Worm (Caenorhabditis elegans) whole organism, L2 larva: ENCODE measurements around the gene lin-3.

Experiments used
- alr-1 ChIP-seq: fragments of 150-350 bp; optimal IDR thresholded peaks from 2 replicates; lab custom pipeline; 2014; ENCODE audit warnings: missing biosample characterization, missing genetic modification characterization
- aly-2 ChIP-seq: fragments of 150-350 bp; optimal IDR thresholded peaks from 2 replicates; lab custom pipeline; 2014; ENCODE audit warnings: missing biosample characterization, missing genetic modification characterization
- ama-1 ChIP-seq: fragments of 150-350 bp; optimal IDR thresholded peaks from 2 replicates; lab custom pipeline; 2018; ENCODE audit warnings: inconsistent platforms
- blmp-1 ChIP-seq: sonication (generic microtip); optimal IDR thresholded peaks from 2 replicates; lab custom pipeline; 2017; ENCODE audit warnings: missing genetic modification characterization, mild to moderate bottlenecking, missing compliant biosample characterization, antibody characterized with exemption, moderate library complexity; ENCODE audit not compliant: insufficient read depth
- lin-11 ChIP-seq: fragments of 150-350 bp; sonication (generic microtip); optimal IDR thresholded peaks from 2 replicates; lab custom pipeline; 2014; ENCODE audit warnings: missing biosample characterization, missing genetic modification characterization, inconsistent platforms, mixed read lengths
- lin-39 ChIP-seq: fragments of 150-350 bp; optimal IDR thresholded peaks from 2 replicates; lab custom pipeline; 2014; ENCODE audit warnings: missing biosample characterization, missing genetic modification reagents, missing genetic modification characterization
- nhr-10 ChIP-seq: sonication (generic microtip); optimal IDR thresholded peaks from 2 replicates; lab custom pipeline; 2017; ENCODE audit warnings: missing biosample characterization, missing genetic modification characterization
- skn-1 ChIP-seq: sonication (generic microtip); optimal IDR thresholded peaks from 2 replicates; lab custom pipeline; 2017; ENCODE audit warnings: missing biosample characterization, missing genetic modification characterization
- sma-3 ChIP-seq: sonication (generic microtip); optimal IDR thresholded peaks from 2 replicates; lab custom pipeline; 2016; ENCODE audit warnings: missing genetic modification reagents, missing genetic modification characterization, missing compliant biosample characterization
- snpc-4 ChIP-seq: fragments of 150-350 bp; optimal IDR thresholded peaks from 2 replicates; lab custom pipeline; 2014; ENCODE audit warnings: missing biosample characterization, missing genetic modification characterization

DNA sequence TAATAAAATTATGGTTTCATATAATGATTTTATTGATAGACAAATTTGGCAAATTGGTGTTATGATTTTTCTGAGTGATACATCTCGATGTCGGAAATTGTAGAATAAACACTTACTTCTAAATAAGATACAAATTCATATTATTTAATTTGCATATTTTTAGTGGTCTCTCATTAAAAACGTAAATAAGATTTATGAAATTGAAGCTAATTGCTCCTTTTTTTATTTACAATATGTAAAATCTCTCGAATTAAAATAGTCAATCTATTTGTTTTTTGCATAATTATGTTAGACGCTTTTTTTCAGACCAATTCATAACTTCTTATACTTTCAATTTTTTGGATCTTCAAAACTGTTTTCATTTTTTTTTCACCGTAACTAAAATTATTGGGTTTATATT is 21.8 kb upstream of the lin-3 start, which contains the start of gene hrg-6:
- TF ChIP-seq alr-1 (tag; lab: Kevin White, UChicago) (no peak), sma-3 (GFP tag; lab: Kevin White, UChicago) (no peak), skn-1 (tag; lab: Kevin White, UChicago) (no peak), aly-2 (tag; lab: Kevin White, UChicago) (no peak), ama-1 (no peak), blmp-1 (tag; lab: Kevin White, UChicago) (no peak), lin-39 (tag; lab: Kevin White, UChicago) (no peak), nhr-10 (tag; lab: Kevin White, UChicago) (no peak), snpc-4 (tag; lab: Kevin White, UChicago) (no peak), lin-11 (tag; lab: Kevin White, UChicago) (no peak)
